Worm (Caenorhabditis elegans): ENCODE measurements around the gene nlp-80.

ce11 chrV:11051921-11052320 is 13.5 kb downstream of the nlp-80 start, which contains the start of gene T04C12.33:
- TF ChIP-seq nhr-12 (tag; optimal IDR thresholded peaks at IDR 0.05) (no peak), ztf-4 (tag; optimal IDR thresholded peaks at IDR 0.05) (no peak), lsy-2 (tag; optimal IDR thresholded peaks at IDR 0.05) (no peak), nhr-77 (tag; optimal IDR thresholded peaks at IDR 0.05) (no peak), nhr-23 (tag; optimal IDR thresholded peaks at IDR 0.05) (no peak)

Measured in whole organism, L2 larva.